Worm (Caenorhabditis elegans): ENCODE data around the gene cpg-4.

The cpg-4 gene

DNA sequence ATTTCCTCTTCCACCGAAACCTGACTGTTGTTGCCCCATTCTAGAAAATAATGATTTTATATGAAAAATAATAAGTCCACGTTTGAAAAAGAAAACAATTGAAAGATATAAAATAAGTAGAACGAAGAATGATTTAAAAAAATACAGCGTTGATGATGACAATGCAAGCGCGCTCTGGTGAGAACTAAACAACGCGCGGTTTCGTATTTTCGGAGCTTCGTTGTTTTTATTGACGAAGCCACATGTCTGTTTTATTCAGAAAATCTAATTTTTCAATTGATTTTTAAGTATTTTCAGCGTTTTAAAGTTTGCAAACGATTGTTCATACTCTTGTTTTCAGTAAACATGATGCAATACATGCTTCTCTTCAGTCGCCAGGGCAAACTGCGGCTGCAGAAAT lies 21.4 kb downstream of the cpg-4 start, which contains the start of the genes rpt-2 and aps-1 (continued):
- TF ChIP-seq K09A11.1 (tag; optimal IDR thresholded peaks at IDR 0.05; ENCODE audit: insufficient read depth), result peak; percentile 34
- no peak for TF ChIP-seq fkh-6 (tag; optimal IDR thresholded peaks at IDR 0.05)
- no peak for TF ChIP-seq fax-1 (tag; optimal IDR thresholded peaks at IDR 0.05)
- TF ChIP-seq K02D7.2 (tag; optimal IDR thresholded peaks at IDR 0.05), result no peak
- peak; percentile 48 for TF ChIP-seq ceh-31 (tag; optimal IDR thresholded peaks at IDR 0.05)
- no peak for TF ChIP-seq ceh-9 (tag; optimal IDR thresholded peaks at IDR 0.05)
- TF ChIP-seq pha-2 (tag; optimal IDR thresholded peaks at IDR 0.05), result no peak
- peak; percentile 30 for TF ChIP-seq hlh-30 (tag; optimal IDR thresholded peaks at IDR 0.05; ENCODE audit: insufficient read depth)
- no peak for TF ChIP-seq ceh-2 (tag; optimal IDR thresholded peaks at IDR 0.05)
- TF ChIP-seq npax-4 (tag; optimal IDR thresholded peaks at IDR 0.05), result no peak
- TF ChIP-seq fkh-10 (GFP tag; optimal IDR thresholded peaks at IDR 0.05), result no peak
- TF ChIP-seq hlh-13 (GFP tag; optimal IDR thresholded peaks at IDR 0.05), result no peak
- TF ChIP-seq che-1 (tag; optimal IDR thresholded peaks at IDR 0.05), result no peak
- TF ChIP-seq lin-11 (tag; optimal IDR thresholded peaks at IDR 0.05), result no peak
- TF ChIP-seq sdc-2 (tag; optimal IDR thresholded peaks at IDR 0.05), result no peak

DNA sequence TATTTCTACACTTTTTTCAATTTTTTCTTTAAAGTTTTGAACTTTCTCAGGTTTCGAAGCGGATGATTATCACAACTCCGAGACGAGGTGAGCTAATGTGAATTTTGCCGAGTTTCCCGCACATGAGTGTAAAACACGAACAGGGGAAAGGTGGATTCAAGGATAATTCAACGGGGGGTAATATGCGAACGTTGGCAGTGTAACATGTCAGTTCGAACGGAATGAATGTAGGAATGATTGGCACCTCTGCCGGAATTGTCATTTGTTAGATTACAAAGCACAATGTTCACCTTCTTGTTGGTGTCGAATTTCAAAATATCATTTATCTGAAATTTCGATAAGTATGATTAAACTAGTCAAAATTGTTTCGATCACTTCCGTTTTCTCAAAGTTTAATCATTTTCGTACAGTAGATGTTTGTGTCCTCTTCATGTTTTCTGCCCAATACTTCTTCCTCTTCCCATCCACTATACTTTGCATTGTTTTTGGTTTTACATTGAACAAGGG lies 22.8 kb downstream of the cpg-4 start, which contains the start of gene picc-1:
TSS of gene picc-1 (plus strand) at position 51 of the 507 bp plus-strand sequence.
- TF ChIP-seq ceh-34 (tag; optimal IDR thresholded peaks at IDR 0.05) (peak; percentile 9), unc-55 (GFP tag; optimal IDR thresholded peaks at IDR 0.05) (peak; percentile 76), pha-4 (tag; optimal IDR thresholded peaks at IDR 0.05) (no peak), ceh-19 (GFP tag; optimal IDR thresholded peaks at IDR 0.05) (no peak), odd-2 (tag; optimal IDR thresholded peaks at IDR 0.05) (no peak), hlh-6 (tag; optimal IDR thresholded peaks at IDR 0.05) (no peak)

DNA sequence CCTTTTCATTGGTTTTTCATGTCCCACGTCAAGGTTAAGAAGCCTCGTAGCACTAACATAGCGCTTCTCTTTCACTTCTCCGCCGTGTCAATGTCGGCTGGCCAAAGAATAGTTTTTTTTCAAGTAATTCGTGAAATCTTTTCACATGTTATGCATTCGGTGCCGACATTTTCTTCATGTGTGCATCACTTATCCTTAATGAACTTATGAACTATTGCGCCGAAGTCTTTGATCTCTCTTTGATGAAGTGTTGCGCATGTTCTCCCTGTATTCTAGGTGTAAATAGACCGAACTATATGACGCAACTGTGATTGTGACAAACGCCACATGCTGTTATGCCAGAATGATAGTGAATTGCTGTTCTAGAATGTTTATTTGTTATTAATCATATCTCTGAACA lies 25.9 kb downstream of the cpg-4 start:
- no peak for TF ChIP-seq ceh-31 (tag; optimal IDR thresholded peaks at IDR 0.05)
- TF ChIP-seq nhr-11 (tag; optimal IDR thresholded peaks at IDR 0.05), result no peak
- TF ChIP-seq hlh-13 (GFP tag; optimal IDR thresholded peaks at IDR 0.05), result no peak
- TF ChIP-seq hlh-8 (tag; optimal IDR thresholded peaks at IDR 0.05), result no peak
- no peak for TF ChIP-seq rnt-1 (tag; optimal IDR thresholded peaks at IDR 0.05)
- TF ChIP-seq tbx-2 (tag; optimal IDR thresholded peaks at IDR 0.05), result no peak
- TF ChIP-seq ahr-1 (tag; optimal IDR thresholded peaks at IDR 0.05), result no peak
- no peak for TF ChIP-seq lim-6 (tag; optimal IDR thresholded peaks at IDR 0.05)
- no peak for TF ChIP-seq pax-1 (tag; optimal IDR thresholded peaks at IDR 0.05)
- no peak for TF ChIP-seq unc-86 (tag; optimal IDR thresholded peaks at IDR 0.05)

DNA sequence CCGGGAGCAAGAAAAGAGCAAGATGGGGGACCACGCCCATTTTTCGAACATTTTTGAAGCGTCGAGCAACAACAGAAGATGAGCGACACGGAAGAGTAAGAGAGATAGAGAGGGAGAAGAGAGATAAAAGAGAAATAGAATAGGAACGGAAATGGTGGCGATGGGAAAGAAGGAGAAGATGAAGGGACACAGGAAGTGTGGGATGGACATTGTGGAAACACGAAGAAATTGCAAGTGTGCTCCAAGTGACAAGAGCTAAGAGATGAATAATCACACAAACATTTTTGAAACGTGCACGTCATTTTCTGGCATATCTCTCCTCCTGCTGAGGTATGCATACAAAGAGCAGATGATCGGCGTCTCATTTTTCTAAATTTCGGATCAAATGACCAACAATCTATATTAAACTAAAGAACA lies 34.4 kb downstream of the cpg-4 start:
- TF ChIP-seq ceh-30 (tag; optimal IDR thresholded peaks at IDR 0.05), result no peak
- no peak for TF ChIP-seq odd-2 (tag; optimal IDR thresholded peaks at IDR 0.05)
- TF ChIP-seq fax-1 (tag; optimal IDR thresholded peaks at IDR 0.05), result no peak
- no peak for TF ChIP-seq ahr-1 (tag; optimal IDR thresholded peaks at IDR 0.05)
- no peak for TF ChIP-seq Y22D7AL.16 (tag; optimal IDR thresholded peaks at IDR 0.05)
- TF ChIP-seq rnt-1 (tag; optimal IDR thresholded peaks at IDR 0.05), result peak; percentile 68
- no peak for TF ChIP-seq dmd-4 (tag; optimal IDR thresholded peaks at IDR 0.05; ENCODE audit: borderline replicate concordance)
- TF ChIP-seq hlh-6 (tag; optimal IDR thresholded peaks at IDR 0.05), result no peak
- no peak for TF ChIP-seq sox-2 (GFP tag; IDR thresholded peaks at IDR 0.05)
- no peak for TF ChIP-seq nhr-11 (tag; optimal IDR thresholded peaks at IDR 0.05)
- no peak for TF ChIP-seq ceh-14 (tag; optimal IDR thresholded peaks at IDR 0.05)
- TF ChIP-seq hlh-30 (tag; optimal IDR thresholded peaks at IDR 0.05; ENCODE audit: insufficient read depth), result no peak
- TF ChIP-seq sox-4 (tag; optimal IDR thresholded peaks at IDR 0.05), result no peak
- TF ChIP-seq zip-5 (tag; optimal IDR thresholded peaks at IDR 0.05), result no peak
- TF ChIP-seq ceh-34 (tag; optimal IDR thresholded peaks at IDR 0.05), result peak; percentile 70
- no peak for TF ChIP-seq lin-11 (tag; optimal IDR thresholded peaks at IDR 0.05)
- TF ChIP-seq npax-4 (tag; optimal IDR thresholded peaks at IDR 0.05), result no peak
- no peak for TF ChIP-seq elt-2 (tag; optimal IDR thresholded peaks at IDR 0.05)
- no peak for TF ChIP-seq pha-2 (tag; optimal IDR thresholded peaks at IDR 0.05)
- no peak for TF ChIP-seq hlh-15 (tag; optimal IDR thresholded peaks at IDR 0.05)
- TF ChIP-seq ceh-31 (tag; optimal IDR thresholded peaks at IDR 0.05), result peak; percentile 30
- TF ChIP-seq ama-1 (optimal IDR thresholded peaks at IDR 0.05), result no peak
- no peak for TF ChIP-seq ref-2 (tag; optimal IDR thresholded peaks at IDR 0.05)
- no peak for TF ChIP-seq eyg-1 (tag; optimal IDR thresholded peaks at IDR 0.05)
- TF ChIP-seq ztf-16 (tag; optimal IDR thresholded peaks at IDR 0.05), result no peak
- TF ChIP-seq ceh-45 (GFP tag; IDR thresholded peaks at IDR 0.05), result no peak
- TF ChIP-seq pha-4 (tag; optimal IDR thresholded peaks at IDR 0.05), result no peak
- no peak for TF ChIP-seq lim-6 (tag; optimal IDR thresholded peaks at IDR 0.05)
- no peak for TF ChIP-seq sdc-2 (tag; optimal IDR thresholded peaks at IDR 0.05)
- TF ChIP-seq fkh-6 (tag; optimal IDR thresholded peaks at IDR 0.05), result no peak
- peak; percentile 36 for TF ChIP-seq syd-9 (tag; optimal IDR thresholded peaks at IDR 0.05)
- no peak for TF ChIP-seq gmeb-2 (tag; optimal IDR thresholded peaks at IDR 0.05)
- TF ChIP-seq ttx-3 (tag; optimal IDR thresholded peaks at IDR 0.05), result no peak

All from whole organism, late embryonic.